Fruit fly (Drosophila melanogaster): ENCODE results near the gene mRpL2.

mRpL2 gene

DNA sequence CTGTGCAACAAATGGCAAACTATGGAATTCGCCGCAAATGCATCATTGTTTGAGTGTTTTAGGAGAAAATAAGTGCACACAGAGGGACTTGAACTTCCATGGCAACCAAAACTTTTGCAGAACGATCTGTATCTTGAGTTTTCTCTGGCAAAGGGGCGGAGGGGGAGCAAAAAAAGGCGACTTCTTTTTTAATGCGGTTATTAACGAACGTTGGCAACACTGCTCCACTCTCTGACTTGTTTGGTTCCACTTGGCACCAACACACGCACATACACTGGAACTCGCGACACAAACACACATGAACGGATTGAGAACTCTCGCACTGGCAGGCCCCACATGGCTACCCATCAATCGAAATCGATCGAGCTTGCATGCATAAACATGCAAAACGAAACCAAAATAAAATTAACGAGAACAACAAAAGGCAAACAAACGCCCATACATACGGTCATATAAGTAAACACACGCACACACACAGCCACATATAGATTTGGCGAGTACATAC, 1.2 kb upstream of the mRpL2 start (continued):
- no peak for TF ChIP-seq CG10979 (tag; optimal IDR thresholded peaks at IDR 0.05)
- TF ChIP-seq CG10543 (GFP tag; optimal IDR thresholded peaks at IDR 0.05), result no peak
- TF ChIP-seq CG15011 (GFP tag; optimal IDR thresholded peaks at IDR 0.05), result no peak
- no peak for TF ChIP-seq ssp (GFP tag; IDR thresholded peaks at IDR 0.05)
- 0 out of 3 replicates have a peak, but pooled peaks have one; percentile 51 for TF ChIP-seq CG34224 (GFP tag; IDR thresholded peaks at IDR 0.05; ENCODE audit: partially characterized antibody)
- no peak for TF ChIP-seq CG14050 (GFP tag; IDR thresholded peaks at IDR 0.05)
- TF ChIP-seq sc (optimal IDR thresholded peaks at IDR 0.05), result no peak
- TF ChIP-seq sc (GFP tag; optimal IDR thresholded peaks at IDR 0.05), result no peak
- 0 out of 3 replicates have a peak, but pooled peaks have one; percentile 29 for TF ChIP-seq Optix (GFP tag; IDR thresholded peaks at IDR 0.05)
- TF ChIP-seq CG4707 (GFP tag; optimal IDR thresholded peaks at IDR 0.05), result no peak
- peak; percentile 14 for TF ChIP-seq Xbp1 (GFP tag; optimal IDR thresholded peaks at IDR 0.05)
- no peak for TF ChIP-seq tap (tag; optimal IDR thresholded peaks at IDR 0.05)
- TF ChIP-seq CG15601 (tag; optimal IDR thresholded peaks at IDR 0.05), result no peak
- no peak for TF ChIP-seq CG16815 (GFP tag; optimal IDR thresholded peaks at IDR 0.05)
- no peak for TF ChIP-seq CG1647 (GFP tag; optimal IDR thresholded peaks at IDR 0.05)
- TF ChIP-seq sim (GFP tag; IDR thresholded peaks at IDR 0.05), result no peak
- no peak for TF ChIP-seq esg (GFP tag; conservative IDR thresholded peaks at IDR 0.05)
- no peak for TF ChIP-seq en (GFP tag; optimal IDR thresholded peaks at IDR 0.05)
- TF ChIP-seq H2.0 (GFP tag; IDR thresholded peaks at IDR 0.05), result peak; percentile 5; the same call in 1 of the 2 replicates
- no peak for TF ChIP-seq CG1602 (GFP tag; optimal IDR thresholded peaks at IDR 0.05)
- no peak for TF ChIP-seq TFAM (GFP tag; optimal IDR thresholded peaks at IDR 0.05)
- TF ChIP-seq CG9817 (tag; optimal IDR thresholded peaks at IDR 0.05), result peak; percentile 27
- TF ChIP-seq dm (GFP tag; optimal IDR thresholded peaks at IDR 0.05), result no peak
- TF ChIP-seq slbo (GFP tag; IDR thresholded peaks at IDR 0.05), result peak; percentile 66
- TF ChIP-seq ken (GFP tag; IDR thresholded peaks at IDR 0.05), result 0 out of 3 replicates have a peak, but pooled peaks have one; percentile 25
- no peak for TF ChIP-seq CG4617 (GFP tag; optimal IDR thresholded peaks at IDR 0.05; ENCODE audit: borderline replicate concordance)
- TF ChIP-seq CG9797 (GFP tag; optimal IDR thresholded peaks at IDR 0.05), result no peak
- TF ChIP-seq CG2199 (GFP tag; IDR thresholded peaks at IDR 0.05), result peak; percentile 57; the same call in 1 of the 3 replicates
- TF ChIP-seq sr (GFP tag; IDR thresholded peaks at IDR 0.05), result no peak
- no peak for TF ChIP-seq ap (GFP tag; IDR thresholded peaks at IDR 0.05)
- TF ChIP-seq Usf (GFP tag; optimal IDR thresholded peaks at IDR 0.05), result no peak
- TF ChIP-seq twi (tag; optimal IDR thresholded peaks at IDR 0.05), result no peak
- TF ChIP-seq Hey (tag; optimal IDR thresholded peaks at IDR 0.05), result no peak
- no peak for TF ChIP-seq unpg (GFP tag; optimal IDR thresholded peaks at IDR 0.05)
- TF ChIP-seq bsh (GFP tag; optimal IDR thresholded peaks at IDR 0.05), result no peak
- TF ChIP-seq CG1603 (tag; optimal IDR thresholded peaks at IDR 0.05), result no peak
- no peak for TF ChIP-seq nerfin-2 (GFP tag; IDR thresholded peaks at IDR 0.05; ENCODE audit: partially characterized antibody)
- TF ChIP-seq CG1233 (GFP tag; optimal IDR thresholded peaks at IDR 0.05), result no peak
- no peak for TF ChIP-seq Lhr (GFP tag; optimal IDR thresholded peaks at IDR 0.05)
- TF ChIP-seq stc (GFP tag; IDR thresholded peaks at IDR 0.05), result no peak
- no peak; the same call in 1 of the 2 replicates for TF ChIP-seq gsb (GFP tag; IDR thresholded peaks at IDR 0.05)
- no peak for TF ChIP-seq gcm2 (GFP tag; optimal IDR thresholded peaks at IDR 0.05)
- TF ChIP-seq btn (GFP tag; optimal IDR thresholded peaks at IDR 0.05), result no peak
- TF ChIP-seq Eip74EF (GFP tag; optimal IDR thresholded peaks at IDR 0.05), result no peak
- no peak for TF ChIP-seq Atf6 (GFP tag; IDR thresholded peaks at IDR 0.05)
- TF ChIP-seq amos (GFP tag; IDR thresholded peaks at IDR 0.05; ENCODE audit: partially characterized antibody), result no peak
- 0 out of 2 replicates have a peak, but pooled peaks have one; percentile 10 for TF ChIP-seq CG4404 (GFP tag; IDR thresholded peaks at IDR 0.05)
- TF ChIP-seq CG11695 (GFP tag; IDR thresholded peaks at IDR 0.05), result no peak
- no peak for TF ChIP-seq CG10565 (GFP tag; optimal IDR thresholded peaks at IDR 0.05)
- TF ChIP-seq dysf (GFP tag; IDR thresholded peaks at IDR 0.05), result peak; percentile 38; the same call in 1 of the 3 replicates
- no peak for TF ChIP-seq sqz (GFP tag; optimal IDR thresholded peaks at IDR 0.05)

Measured in whole organism, embryonic.